Worm (Caenorhabditis elegans) whole organism, L4 larva: ENCODE measurements around the gene pgp-10.

Experiments
- F26F4.8 ChIP-seq: fragments of 200-800 bp; sonication (Bioruptor generic); conservative IDR thresholded peaks from 2 replicates; pipeline ENCODE4 v1.3.6; 2022; ENCODE audit warnings: missing genetic modification characterization, missing compliant biosample characterization
- F44E2.7 ChIP-seq: fragments of 200-800 bp; sonication (Bioruptor generic); IDR thresholded peaks from 2 replicates; pipeline ENCODE4 v2.1.2; 2022; ENCODE audit warnings: missing genetic modification characterization, missing compliant biosample characterization
- Y105C5A.15 ChIP-seq: fragments of 200-800 bp; sonication (Bioruptor generic); IDR thresholded peaks from 2 replicates; pipeline ENCODE4 v1.3.6; 2022; ENCODE audit warnings: missing genetic modification characterization, missing compliant biosample characterization
- Y48G9A.11 ChIP-seq: fragments of 200-800 bp; sonication (Bioruptor generic); IDR thresholded peaks from 2 replicates; pipeline ENCODE4 v1.3.6; 2022; ENCODE audit warnings: missing genetic modification reagents, missing genetic modification characterization, missing compliant biosample characterization
- aha-1 ChIP-seq: fragments of 150-350 bp; peaks from one replicate; lab custom pipeline; 2014; ENCODE audit warnings: missing biosample characterization, missing genetic modification characterization
- aly-2 ChIP-seq: sonication (generic microtip); optimal IDR thresholded peaks from 2 replicates; lab custom pipeline; 2018; ENCODE audit warnings: missing biosample characterization, missing genetic modification characterization
- ceh-32 ChIP-seq: sonication (generic microtip); optimal IDR thresholded peaks from 2 replicates; lab custom pipeline; 2016; ENCODE audit warnings: mild to moderate bottlenecking, missing genetic modification characterization, missing compliant biosample characterization; ENCODE audit not compliant: poor library complexity
- ceh-44 ChIP-seq: fragments of 200-800 bp; sonication (Bioruptor generic); IDR thresholded peaks from 2 replicates; pipeline ENCODE4 v1.3.6; 2022; ENCODE audit warnings: missing genetic modification reagents, missing genetic modification characterization, missing compliant biosample characterization
- cey-2 ChIP-seq: sonication (generic microtip); optimal IDR thresholded peaks from 3 replicates; lab custom pipeline; 2017; ENCODE audit warnings: missing genetic modification characterization, mild to moderate bottlenecking, missing compliant biosample characterization, antibody characterized with exemption, borderline replicate concordance; ENCODE audit not compliant: insufficient read depth
- daf-12 ChIP-seq: fragments of 150-350 bp; optimal IDR thresholded peaks from 2 replicates; lab custom pipeline; 2014; ENCODE audit warnings: missing biosample characterization, missing genetic modification reagents, missing genetic modification characterization
- daf-16 ChIP-seq, 3 experiments: sonication (generic microtip); optimal IDR thresholded peaks; 2 replicates each; lab custom pipeline; 2016 to 2017; ENCODE audit warnings: missing genetic modification characterization in 3 of 3, missing genetic modification reagents in 3 of 3, mild to moderate bottlenecking in 2 of 3, missing compliant biosample characterization in 2 of 3, missing biosample characterization in 1 of 3, moderate library complexity in 1 of 3
- egl-27 ChIP-seq: sonication (generic microtip); optimal IDR thresholded peaks from 3 replicates; lab custom pipeline; 2017; ENCODE audit warnings: missing biosample characterization, missing genetic modification reagents, missing genetic modification characterization
- egl-43 ChIP-seq: fragments of 200-800 bp; sonication (Bioruptor generic); IDR thresholded peaks from 2 replicates; pipeline ENCODE4 v1.3.6; 2022; ENCODE audit warnings: missing genetic modification reagents, missing genetic modification characterization, missing compliant biosample characterization
- hlh-11 ChIP-seq: fragments of 200-800 bp; sonication (Bioruptor generic); optimal IDR thresholded peaks from 2 replicates; lab custom pipeline; 2018; ENCODE audit warnings: mild to moderate bottlenecking, missing genetic modification characterization, missing compliant biosample characterization
- hlh-30 ChIP-seq: sonication (generic microtip); optimal IDR thresholded peaks from 2 replicates; lab custom pipeline; 2017; ENCODE audit warnings: antibody characterized with exemption, mild to moderate bottlenecking, missing genetic modification characterization, missing compliant biosample characterization; ENCODE audit not compliant: insufficient read depth
- lin-39 ChIP-seq: fragments of 150-350 bp; optimal IDR thresholded peaks from 2 replicates; lab custom pipeline; 2014; ENCODE audit warnings: missing biosample characterization, missing genetic modification reagents, missing genetic modification characterization
- lir-3 ChIP-seq: sonication (generic microtip); optimal IDR thresholded peaks from 2 replicates; lab custom pipeline; 2016; ENCODE audit warnings: mild to moderate bottlenecking, missing genetic modification characterization, missing compliant biosample characterization
- lsy-2 ChIP-seq, 2 experiments: fragments of 150-350 bp in 1 of 2; sonication (generic microtip) in 1 of 2; optimal IDR thresholded peaks; 2 replicates each; lab custom pipeline; 2014 to 2017; ENCODE audit warnings: missing biosample characterization in 2 of 2, missing genetic modification characterization in 2 of 2
- mxl-2 ChIP-seq: fragments of 200-800 bp; sonication (Bioruptor generic); conservative IDR thresholded peaks from 2 replicates; pipeline ENCODE4 v1.3.6; 2022; ENCODE audit warnings: missing genetic modification reagents, missing genetic modification characterization, missing compliant biosample characterization
- nhr-102 ChIP-seq: sonication (generic microtip); optimal IDR thresholded peaks from 2 replicates; lab custom pipeline; 2016; ENCODE audit warnings: mild to moderate bottlenecking, missing genetic modification characterization, moderate library complexity, missing compliant biosample characterization
- nhr-28 ChIP-seq: fragments of 150-350 bp; optimal IDR thresholded peaks from 2 replicates; lab custom pipeline; 2014; ENCODE audit warnings: missing biosample characterization, missing genetic modification characterization
- nhr-76 ChIP-seq: fragments of 150-350 bp; optimal IDR thresholded peaks from 2 replicates; lab custom pipeline; 2014; ENCODE audit warnings: missing biosample characterization, missing genetic modification characterization
- nhr-77 ChIP-seq: fragments of 150-350 bp; optimal IDR thresholded peaks from 2 replicates; lab custom pipeline; 2014; ENCODE audit warnings: missing biosample characterization, missing genetic modification characterization
- pha-4 ChIP-seq, 2 experiments: fragments of 150-350 bp in 1 of 2; fragments of 200-800 bp in 1 of 2; sonication (Bioruptor generic) in 1 of 2; IDR thresholded peaks in 1 of 2; optimal IDR thresholded peaks in 1 of 2; 2 replicates each; pipeline versions ENCODE4 v1.3.6 to Lab custom; 2014 to 2022; ENCODE audit warnings: missing genetic modification characterization in 2 of 2, missing genetic modification reagents in 2 of 2, missing biosample characterization in 1 of 2, missing compliant biosample characterization in 1 of 2
- sdz-12 ChIP-seq: fragments of 200-800 bp; sonication (Bioruptor generic); optimal IDR thresholded peaks from 2 replicates; lab custom pipeline; 2018; ENCODE audit warnings: mild to moderate bottlenecking, missing genetic modification characterization, missing compliant biosample characterization
- snpc-1.2 ChIP-seq: fragments of 200-800 bp; sonication (Bioruptor generic); IDR thresholded peaks from 2 replicates; pipeline ENCODE4 v1.3.6; 2022; ENCODE audit warnings: missing genetic modification reagents, missing genetic modification characterization, missing compliant biosample characterization
- snpc-4 ChIP-seq: fragments of 150-350 bp; optimal IDR thresholded peaks from 2 replicates; lab custom pipeline; 2014; ENCODE audit warnings: missing biosample characterization, missing genetic modification characterization
- spr-3 ChIP-seq: fragments of 200-800 bp; sonication (Bioruptor generic); optimal IDR thresholded peaks from 2 replicates; lab custom pipeline; 2018; ENCODE audit warnings: mild to moderate bottlenecking, missing genetic modification characterization, missing compliant biosample characterization
- unc-62 ChIP-seq, 3 experiments: fragments of 150-350 bp in 1 of 3; sonication (generic microtip); optimal IDR thresholded peaks in 2 of 3; peaks in 1 of 3; 1 replicate in 1 of 3; 2 replicates in 2 of 3; lab custom pipeline; 2014 to 2017; ENCODE audit warnings: missing biosample characterization in 3 of 3, missing genetic modification characterization in 3 of 3, missing genetic modification reagents in 3 of 3, missing genotype in 1 of 3
- zfp-2 ChIP-seq: sonication (generic microtip); optimal IDR thresholded peaks from 2 replicates; lab custom pipeline; 2016; ENCODE audit warnings: mild to moderate bottlenecking, missing genetic modification characterization, missing compliant biosample characterization
- zip-11 ChIP-seq: fragments of 200-800 bp; sonication (Bioruptor generic); IDR thresholded peaks from 2 replicates; pipeline ENCODE4 v1.3.6; 2022; ENCODE audit warnings: missing genetic modification characterization, missing compliant biosample characterization
- ztf-11 ChIP-seq: fragments of 150-350 bp; optimal IDR thresholded peaks from 2 replicates; lab custom pipeline; 2014; ENCODE audit warnings: missing biosample characterization, missing genetic modification characterization

The pgp-10 gene

DNA sequence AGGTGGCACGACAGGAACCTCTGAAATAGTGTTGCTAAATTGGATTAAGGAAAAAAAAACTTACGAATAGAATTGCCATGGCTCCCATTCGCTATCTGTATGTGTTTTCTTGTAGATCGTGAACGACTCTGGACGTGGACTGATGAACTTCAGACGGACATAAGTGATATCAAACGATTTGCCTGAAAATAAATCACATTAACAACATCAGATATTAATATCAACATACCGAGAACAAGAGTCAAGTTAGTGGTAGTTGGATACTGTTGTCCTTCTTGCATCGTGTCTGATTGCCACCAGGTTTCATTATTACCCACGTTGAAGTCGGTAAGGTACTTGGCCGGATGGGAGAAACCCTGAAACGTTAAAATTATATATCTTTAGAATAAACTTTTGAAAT is 9.2 kb upstream of the pgp-10 start:
- TF ChIP-seq nhr-77 (tag; lab: Kevin White, UChicago) (no peak), unc-62 (GFP tag; optimal IDR thresholded peaks at IDR 0.05 in 1 of 2; lab: Kevin White, UChicago) (peak in 1 of 2 experiments; percentile 87), unc-62 (tag; optimal IDR thresholded peaks at IDR 0.05; lab: Kevin White, UChicago) (no peak), ztf-11 (tag; lab: Kevin White, UChicago) (no peak)

DNA sequence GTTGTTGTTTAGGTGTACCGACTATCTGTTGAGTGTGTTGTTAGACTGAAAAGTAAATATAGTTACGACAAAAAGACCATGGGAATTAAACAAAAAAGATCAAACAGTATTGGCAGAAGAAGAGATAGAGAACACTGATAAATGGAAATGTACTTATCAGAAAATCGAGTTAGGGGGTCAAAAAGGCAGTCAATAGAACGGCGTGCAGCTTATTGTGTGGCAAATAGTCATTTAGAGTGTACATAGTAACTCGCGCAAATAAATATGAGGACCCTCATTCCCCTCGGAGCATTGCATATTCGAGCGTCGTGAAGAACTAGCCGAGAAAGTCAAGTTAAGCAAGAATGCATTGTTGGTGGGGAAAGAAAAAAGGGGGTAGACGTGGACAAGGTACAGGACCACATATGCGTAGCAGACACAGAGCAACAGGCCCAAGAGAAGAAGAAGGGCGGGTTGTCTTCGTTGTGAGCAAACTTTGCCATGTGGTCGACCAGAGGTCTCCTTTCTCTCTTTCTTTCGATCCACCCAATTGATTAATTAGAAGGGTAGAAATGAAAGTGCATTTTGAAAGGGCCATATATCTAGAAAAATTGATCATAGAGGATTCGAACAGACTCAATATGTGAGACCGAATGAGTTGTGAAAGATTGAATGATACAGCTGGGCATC is 7.5 kb upstream of the pgp-10 start, which contains the start of gene lam-2:
TSS of gene lam-2 (minus strand) at position 51 of the 669 bp plus-strand sequence.
- TF ChIP-seq sdz-12 (GFP tag; lab: Kevin White, UChicago) (no peak), F44E2.7 (GFP tag; lab: Robert Waterston, UW) (no peak), lir-3 (tag; lab: Kevin White, UChicago) (no peak), egl-27 (no peak), zip-11 (GFP tag; lab: Robert Waterston, UW) (no peak), snpc-4 (tag; lab: Kevin White, UChicago) (no peak), Y105C5A.15 (no peak), hlh-30 (no peak), egl-43 (no peak), mxl-2 (GFP tag; lab: Robert Waterston, UW) (no peak)

DNA sequence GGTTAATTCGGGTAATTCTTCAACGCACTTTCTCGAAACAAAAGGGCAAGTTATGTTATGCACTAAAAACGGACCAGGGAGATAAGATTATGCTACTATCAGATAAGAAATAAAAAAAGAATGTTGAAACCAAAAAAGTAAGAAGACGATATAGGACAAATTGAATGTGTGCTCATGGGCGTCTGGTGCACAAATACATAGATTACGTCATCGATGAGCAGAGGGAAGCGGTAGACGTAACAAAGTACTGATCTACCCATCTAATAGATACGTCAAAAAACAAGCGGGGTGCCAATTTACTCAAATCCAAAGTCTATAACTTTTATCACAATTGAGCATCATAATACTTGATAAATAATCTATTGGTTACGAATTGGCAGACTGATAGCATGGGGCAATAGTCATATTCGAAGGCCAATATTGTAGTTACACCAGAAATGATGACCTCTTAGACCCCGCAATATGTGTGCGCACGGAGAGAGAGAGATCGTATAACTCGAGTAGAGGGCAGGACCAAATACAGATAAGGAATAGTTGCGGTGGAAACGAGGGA is 6.8 kb upstream of the pgp-10 start:
- peak; percentile 52 for TF ChIP-seq aha-1 (tag; lab: Kevin White, UChicago)
- TF ChIP-seq daf-16 (GFP tag; optimal IDR thresholded peaks at IDR 0.05; lab: Kevin White, UChicago): no peak
- no peak for TF ChIP-seq daf-16 (tag; optimal IDR thresholded peaks at IDR 0.05; lab: Kevin White, UChicago)
- TF ChIP-seq unc-62 (GFP tag; optimal IDR thresholded peaks at IDR 0.05 in 1 of 2; lab: Kevin White, UChicago): peak in 1 of 2 experiments; percentile 8
- no peak for TF ChIP-seq unc-62 (tag; optimal IDR thresholded peaks at IDR 0.05; lab: Kevin White, UChicago)
- no peak for TF ChIP-seq lin-39 (tag; lab: Kevin White, UChicago)
- TF ChIP-seq, all 104 proteins: peak for 2

DNA sequence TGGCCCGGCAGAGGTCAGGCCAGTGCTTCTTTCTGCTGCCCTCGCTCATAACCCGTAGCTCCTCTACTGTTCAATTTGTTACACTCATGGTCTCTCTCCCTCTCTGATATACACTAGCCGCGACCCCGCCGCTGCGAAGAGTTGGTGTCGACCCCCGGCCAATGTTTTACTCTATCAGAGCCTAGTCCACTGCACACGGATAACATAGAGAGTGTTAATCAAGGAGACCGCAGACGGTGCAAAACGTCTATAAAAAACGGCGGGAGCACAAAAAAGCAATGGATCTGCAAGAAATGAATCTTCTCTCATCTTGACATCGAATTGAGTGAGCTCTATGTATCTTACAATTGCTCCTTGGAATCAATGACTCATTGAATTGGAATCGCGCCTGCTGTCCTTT is 5.4 kb upstream of the pgp-10 start:
- TF ChIP-seq nhr-102 (tag; lab: Kevin White, UChicago) (no peak), daf-16 (GFP tag; optimal IDR thresholded peaks at IDR 0.05; lab: Kevin White, UChicago) (peak in 1 of 2 experiments; percentile 4), daf-16 (tag; optimal IDR thresholded peaks at IDR 0.05; lab: Kevin White, UChicago) (no peak), hlh-11 (tag; lab: Kevin White, UChicago) (peak; percentile 43), nhr-28 (tag; lab: Kevin White, UChicago) (no peak), aha-1 (tag; lab: Kevin White, UChicago) (peak; percentile 92), snpc-1.2 (no peak), ceh-44 (GFP tag; lab: Robert Waterston, UW) (no peak)

DNA sequence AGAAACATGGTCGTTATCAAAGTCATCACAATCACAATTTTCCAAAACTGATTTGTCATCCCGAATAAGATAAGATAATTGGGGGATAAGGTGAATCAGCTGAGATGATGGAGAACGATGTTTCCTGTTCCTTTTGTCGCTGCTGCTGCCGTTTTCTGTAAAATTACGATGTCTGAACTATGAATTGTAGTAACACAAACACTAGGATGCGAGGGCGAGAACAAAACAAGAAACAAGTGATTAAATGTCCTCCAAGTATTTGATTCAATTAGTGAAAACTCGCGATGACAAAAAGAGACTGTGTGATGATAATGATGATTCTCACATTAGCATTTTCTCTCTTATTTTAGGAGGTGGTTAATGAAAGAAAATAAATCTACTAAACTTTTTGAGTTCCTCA is 3.0 kb upstream of the pgp-10 start, which contains the start of gene C54D1.7:
TSS of gene C54D1.7 (minus strand) at position 157 of the 400 bp plus-strand sequence.
- TF ChIP-seq unc-62 (GFP tag; optimal IDR thresholded peaks at IDR 0.05 in 1 of 2; lab: Kevin White, UChicago): peak in 1 of 2 experiments; percentile 51
- no peak for TF ChIP-seq unc-62 (tag; optimal IDR thresholded peaks at IDR 0.05; lab: Kevin White, UChicago)
- TF ChIP-seq ceh-32 (tag; lab: Kevin White, UChicago): no peak
- TF ChIP-seq Y48G9A.11: no peak
- TF ChIP-seq cey-2 (tag; lab: Kevin White, UChicago): no peak
- TF ChIP-seq nhr-28 (tag; lab: Kevin White, UChicago): peak; percentile 10
- TF ChIP-seq hlh-30: peak; percentile 11
- TF ChIP-seq nhr-76 (tag; lab: Kevin White, UChicago): no peak
- no peak for TF ChIP-seq daf-12
- no peak for TF ChIP-seq F26F4.8
- no peak for TF ChIP-seq aly-2
- no peak for TF ChIP-seq spr-3
- no peak for TF ChIP-seq pha-4 (GFP tag; IDR thresholded peaks at IDR 0.05; lab: Robert Waterston, UW)
- no peak for TF ChIP-seq pha-4 (tag; optimal IDR thresholded peaks at IDR 0.05; lab: Kevin White, UChicago)
- TF ChIP-seq zfp-2 (tag; lab: Kevin White, UChicago): no peak
- TF ChIP-seq lsy-2 (tag; optimal IDR thresholded peaks at IDR 0.05; lab: Kevin White, UChicago): no peak
- TF ChIP-seq, all 104 proteins: peak for 3
